Worm (Caenorhabditis elegans): ENCODE measurements around the gene C44B7.11.

- TF ChIP-seq him-1 (tag; optimal IDR thresholded peaks at IDR 0.05), result no peak
- no peak for TF ChIP-seq W03F9.2 (tag; optimal IDR thresholded peaks at IDR 0.05)
- no peak for TF ChIP-seq dao-5 (tag; optimal IDR thresholded peaks at IDR 0.05)
These were observed 17.3 kb downstream of the C44B7.11 start, which contains the start of gene C44B7.7 for ce11 chrII:6880067-6880466.

All from whole organism, L4/young adult.